Worm (Caenorhabditis elegans) whole organism, mixed stage, embryonic: Measurements from ENCODE around the gene ZC477.7.

Experiments used
- blmp-1 ChIP-seq: fragments of 150-350 bp; optimal IDR thresholded peaks from 2 replicates; lab custom pipeline; 2014; ENCODE audit warnings: missing biosample characterization, missing genetic modification characterization
- elt-3 ChIP-seq: fragments of 150-350 bp; optimal IDR thresholded peaks from 2 replicates; lab custom pipeline; 2014; ENCODE audit warnings: missing biosample characterization, missing genetic modification characterization
- lin-13 ChIP-seq: fragments of 150-350 bp; optimal IDR thresholded peaks from 2 replicates; lab custom pipeline; 2014; ENCODE audit warnings: missing biosample characterization, missing genetic modification characterization
- mab-5 ChIP-seq: fragments of 150-350 bp; optimal IDR thresholded peaks from 2 replicates; lab custom pipeline; 2014; ENCODE audit warnings: missing biosample characterization, missing genetic modification characterization
- mep-1 ChIP-seq: fragments of 150-350 bp; optimal IDR thresholded peaks from 2 replicates; lab custom pipeline; 2017; ENCODE audit warnings: missing biosample characterization, missing genetic modification reagents, missing genetic modification characterization, inconsistent platforms
- mls-2 ChIP-seq: sonication (generic microtip); optimal IDR thresholded peaks from 2 replicates; lab custom pipeline; 2016; ENCODE audit warnings: mild to moderate bottlenecking, missing genetic modification characterization, moderate library complexity, missing compliant biosample characterization
- pha-4 ChIP-seq: fragments of 150-350 bp; optimal IDR thresholded peaks from 2 replicates; lab custom pipeline; 2018; ENCODE audit warnings: missing biosample characterization, missing genetic modification reagents, missing genetic modification characterization
- snpc-4 ChIP-seq: fragments of 150-350 bp; optimal IDR thresholded peaks from 2 replicates; lab custom pipeline; 2014; ENCODE audit warnings: missing biosample characterization, missing genetic modification characterization
- sptf-1 ChIP-seq: sonication (generic microtip); optimal IDR thresholded peaks from 2 replicates; lab custom pipeline; 2017; ENCODE audit warnings: mild to moderate bottlenecking, missing genetic modification characterization, moderate library complexity, missing compliant biosample characterization
- unc-62 ChIP-seq: fragments of 150-350 bp; optimal IDR thresholded peaks from 2 replicates; lab custom pipeline; 2014; ENCODE audit warnings: missing biosample characterization, missing genetic modification reagents, missing genetic modification characterization
- ztf-11 ChIP-seq: fragments of 150-350 bp; optimal IDR thresholded peaks from 2 replicates; lab custom pipeline; 2014; ENCODE audit warnings: missing biosample characterization, missing genetic modification characterization

DNA sequence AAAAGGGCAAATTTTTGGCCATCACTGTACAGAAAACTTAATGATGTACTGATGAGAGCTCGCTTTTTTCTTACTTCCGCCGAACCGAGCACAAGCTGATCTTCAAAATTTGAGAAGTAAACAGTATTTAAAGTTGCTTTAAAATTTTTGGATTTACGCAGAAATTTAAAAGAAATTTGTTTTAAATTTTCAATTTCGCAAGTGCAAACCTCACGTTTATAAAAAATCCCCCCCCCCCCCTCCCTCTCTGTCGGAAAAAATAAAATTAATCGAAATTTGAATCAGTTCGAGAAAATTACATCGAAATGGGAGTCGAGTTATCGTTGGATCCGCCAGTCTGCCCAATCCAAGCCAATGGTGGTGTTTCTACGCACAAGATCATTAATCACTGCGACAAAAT lies 42.1 kb upstream of the ZC477.7 start, which contains the start of gene C34D4.3:
- TF ChIP-seq ztf-11 (no peak), elt-3 (tag; lab: Kevin White, UChicago) (no peak), pha-4 (tag; lab: Kevin White, UChicago) (no peak), unc-62 (GFP tag; lab: Kevin White, UChicago) (no peak), blmp-1 (tag; lab: Kevin White, UChicago) (no peak), lin-13 (tag; lab: Kevin White, UChicago) (no peak), mep-1 (tag; lab: Kevin White, UChicago) (no peak), snpc-4 (no peak), mab-5 (tag; lab: Kevin White, UChicago) (no peak), mls-2 (tag; lab: Kevin White, UChicago) (no peak), sptf-1 (tag; lab: Kevin White, UChicago) (no peak)
